Worm (Caenorhabditis elegans) whole organism, L4 larva: ENCODE results near the gene F13B12.1.

Experiments
- F26F4.8 ChIP-seq: fragments of 200-800 bp; sonication (Bioruptor generic); conservative IDR thresholded peaks from 2 replicates; pipeline ENCODE4 v1.3.6; 2022; ENCODE audit warnings: missing genetic modification characterization, missing compliant biosample characterization
- T20F7.1 ChIP-seq: fragments of 200-800 bp; sonication (Bioruptor generic); optimal IDR thresholded peaks from 2 replicates; lab custom pipeline; 2018; ENCODE audit warnings: mild to moderate bottlenecking, missing genetic modification characterization, missing compliant biosample characterization
- Y105C5A.15 ChIP-seq: fragments of 200-800 bp; sonication (Bioruptor generic); IDR thresholded peaks from 2 replicates; pipeline ENCODE4 v1.3.6; 2022; ENCODE audit warnings: missing genetic modification characterization, missing compliant biosample characterization
- Y48G9A.11 ChIP-seq: fragments of 200-800 bp; sonication (Bioruptor generic); IDR thresholded peaks from 2 replicates; pipeline ENCODE4 v1.3.6; 2022; ENCODE audit warnings: missing genetic modification reagents, missing genetic modification characterization, missing compliant biosample characterization
- Y5F2A.4 ChIP-seq: fragments of 200-800 bp; sonication (Bioruptor generic); optimal IDR thresholded peaks from 2 replicates; lab custom pipeline; 2018; ENCODE audit warnings: mild to moderate bottlenecking, missing genetic modification characterization, missing compliant biosample characterization
- Y75B8A.6 ChIP-seq: fragments of 200-800 bp; sonication (Bioruptor generic); IDR thresholded peaks from 2 replicates; pipeline ENCODE4 v1.3.6; 2022; ENCODE audit warnings: missing genetic modification reagents, missing genetic modification characterization, missing compliant biosample characterization
- ZK337.2 ChIP-seq: fragments of 200-800 bp; sonication (Bioruptor generic); IDR thresholded peaks from 2 replicates; pipeline ENCODE4 v1.3.6; 2022; ENCODE audit warnings: missing genetic modification reagents, missing genetic modification characterization, missing compliant biosample characterization
- aha-1 ChIP-seq: fragments of 150-350 bp; peaks from one replicate; lab custom pipeline; 2014; ENCODE audit warnings: missing biosample characterization, missing genetic modification characterization
- arid-1 ChIP-seq: fragments of 200-800 bp; sonication (Bioruptor generic); conservative IDR thresholded peaks from 2 replicates; pipeline ENCODE4 v1.3.6; 2022; ENCODE audit warnings: missing genetic modification reagents, missing genetic modification characterization, missing compliant biosample characterization
- ceh-20 ChIP-seq: fragments of 200-800 bp; sonication (Bioruptor generic); IDR thresholded peaks from 2 replicates; pipeline ENCODE4 v1.3.6; 2022; ENCODE audit warnings: missing genetic modification reagents, missing genetic modification characterization, missing compliant biosample characterization
- ceh-44 ChIP-seq: fragments of 200-800 bp; sonication (Bioruptor generic); IDR thresholded peaks from 2 replicates; pipeline ENCODE4 v1.3.6; 2022; ENCODE audit warnings: missing genetic modification reagents, missing genetic modification characterization, missing compliant biosample characterization
- ceh-62 ChIP-seq: sonication (generic microtip); optimal IDR thresholded peaks from 2 replicates; lab custom pipeline; 2017; ENCODE audit warnings: missing biosample characterization, missing genetic modification characterization
- ces-1 ChIP-seq: fragments of 150-350 bp; sonication (generic microtip); optimal IDR thresholded peaks from 4 replicates; lab custom pipeline; 2014; ENCODE audit warnings: missing biosample characterization, missing genetic modification reagents, missing genetic modification characterization
- ctbp-1 ChIP-seq: fragments of 200-800 bp; sonication (Bioruptor generic); IDR thresholded peaks from 2 replicates; pipeline ENCODE4 v1.3.6; 2022; ENCODE audit warnings: missing genetic modification reagents, missing genetic modification characterization, missing compliant biosample characterization
- daf-16 ChIP-seq, 3 experiments: sonication (generic microtip); optimal IDR thresholded peaks; 2 replicates each; lab custom pipeline; 2016 to 2017; ENCODE audit warnings: missing genetic modification characterization in 3 of 3, missing genetic modification reagents in 3 of 3, mild to moderate bottlenecking in 2 of 3, missing compliant biosample characterization in 2 of 3, missing biosample characterization in 1 of 3, moderate library complexity in 1 of 3
- duxl-1 ChIP-seq: sonication (generic microtip); optimal IDR thresholded peaks from 2 replicates; lab custom pipeline; 2016; ENCODE audit warnings: mild to moderate bottlenecking, missing genetic modification characterization, moderate library complexity, missing compliant biosample characterization; ENCODE audit not compliant: poor library complexity
- dve-1 ChIP-seq: sonication (generic microtip); optimal IDR thresholded peaks from 2 replicates; lab custom pipeline; 2017; ENCODE audit warnings: antibody characterized with exemption, mild to moderate bottlenecking, missing genetic modification characterization, missing compliant biosample characterization; ENCODE audit not compliant: insufficient read depth
- egl-27 ChIP-seq: sonication (generic microtip); optimal IDR thresholded peaks from 3 replicates; lab custom pipeline; 2017; ENCODE audit warnings: missing biosample characterization, missing genetic modification reagents, missing genetic modification characterization
- hlh-30 ChIP-seq: sonication (generic microtip); optimal IDR thresholded peaks from 2 replicates; lab custom pipeline; 2017; ENCODE audit warnings: antibody characterized with exemption, mild to moderate bottlenecking, missing genetic modification characterization, missing compliant biosample characterization; ENCODE audit not compliant: insufficient read depth
- jun-1 ChIP-seq: fragments of 150-350 bp; optimal IDR thresholded peaks from 2 replicates; lab custom pipeline; 2014; ENCODE audit warnings: missing biosample characterization, missing genetic modification reagents, missing genetic modification characterization
- lin-13 ChIP-seq: fragments of 150-350 bp; optimal IDR thresholded peaks from 2 replicates; lab custom pipeline; 2014; ENCODE audit warnings: missing biosample characterization, missing genetic modification reagents, missing genetic modification characterization
- lin-38 ChIP-seq: fragments of 200-800 bp; sonication (Bioruptor generic); IDR thresholded peaks from 2 replicates; pipeline ENCODE4 v1.3.6; 2022; ENCODE audit warnings: missing genetic modification reagents, missing genetic modification characterization, missing compliant biosample characterization
- lir-3 ChIP-seq: sonication (generic microtip); optimal IDR thresholded peaks from 2 replicates; lab custom pipeline; 2016; ENCODE audit warnings: mild to moderate bottlenecking, missing genetic modification characterization, missing compliant biosample characterization
- mdl-1 ChIP-seq, 2 experiments: fragments of 150-350 bp in 1 of 2; sonication (generic microtip) in 1 of 2; optimal IDR thresholded peaks; 2 replicates each; lab custom pipeline; 2014 to 2017; ENCODE audit warnings: missing biosample characterization in 2 of 2, missing genetic modification characterization in 2 of 2
- mep-1 ChIP-seq: fragments of 150-350 bp; sonication (generic microtip); optimal IDR thresholded peaks from 3 replicates; lab custom pipeline; 2014; ENCODE audit warnings: missing biosample characterization, missing genetic modification characterization
- mes-2 ChIP-seq: sonication (generic microtip); optimal IDR thresholded peaks from 2 replicates; lab custom pipeline; 2016; ENCODE audit warnings: missing genotype, mild to moderate bottlenecking, missing genetic modification characterization, missing compliant biosample characterization; ENCODE audit not compliant: poor library complexity, severe bottlenecking
- mxl-2 ChIP-seq: fragments of 200-800 bp; sonication (Bioruptor generic); conservative IDR thresholded peaks from 2 replicates; pipeline ENCODE4 v1.3.6; 2022; ENCODE audit warnings: missing genetic modification reagents, missing genetic modification characterization, missing compliant biosample characterization
- mxl-3 ChIP-seq: fragments of 200-800 bp; sonication (Bioruptor generic); optimal IDR thresholded peaks from 2 replicates; lab custom pipeline; 2018; ENCODE audit warnings: mild to moderate bottlenecking, missing genetic modification characterization, missing compliant biosample characterization
- nhr-11 ChIP-seq: fragments of 150-350 bp; optimal IDR thresholded peaks from 2 replicates; lab custom pipeline; 2014; ENCODE audit warnings: missing biosample characterization, missing genetic modification characterization
- nhr-28 ChIP-seq: fragments of 150-350 bp; optimal IDR thresholded peaks from 2 replicates; lab custom pipeline; 2014; ENCODE audit warnings: missing biosample characterization, missing genetic modification characterization
- nhr-41 ChIP-seq: fragments of 200-800 bp; sonication (Bioruptor generic); IDR thresholded peaks from 2 replicates; pipeline ENCODE4 v1.3.6; 2022; ENCODE audit warnings: missing genetic modification reagents, missing genetic modification characterization, missing compliant biosample characterization
- nhr-6 ChIP-seq: fragments of 150-350 bp; optimal IDR thresholded peaks from 2 replicates; lab custom pipeline; 2014; ENCODE audit warnings: missing biosample characterization, missing genetic modification characterization
- pha-4 ChIP-seq, 2 experiments: fragments of 150-350 bp in 1 of 2; fragments of 200-800 bp in 1 of 2; sonication (Bioruptor generic) in 1 of 2; IDR thresholded peaks in 1 of 2; optimal IDR thresholded peaks in 1 of 2; 2 replicates each; pipeline versions ENCODE4 v1.3.6 to Lab custom; 2014 to 2022; ENCODE audit warnings: missing genetic modification characterization in 2 of 2, missing genetic modification reagents in 2 of 2, missing biosample characterization in 1 of 2, missing compliant biosample characterization in 1 of 2
- php-3 ChIP-seq: fragments of 200-800 bp; sonication (Bioruptor generic); IDR thresholded peaks from 2 replicates; pipeline ENCODE4 v1.3.6; 2022; ENCODE audit warnings: missing genetic modification reagents, missing genetic modification characterization, missing compliant biosample characterization
- snpc-4 ChIP-seq: fragments of 150-350 bp; optimal IDR thresholded peaks from 2 replicates; lab custom pipeline; 2014; ENCODE audit warnings: missing biosample characterization, missing genetic modification characterization
- spr-1 ChIP-seq: sonication (generic microtip); optimal IDR thresholded peaks from 2 replicates; lab custom pipeline; 2016; ENCODE audit warnings: mild to moderate bottlenecking, missing genetic modification characterization, missing compliant biosample characterization
- spr-3 ChIP-seq: fragments of 200-800 bp; sonication (Bioruptor generic); optimal IDR thresholded peaks from 2 replicates; lab custom pipeline; 2018; ENCODE audit warnings: mild to moderate bottlenecking, missing genetic modification characterization, missing compliant biosample characterization
- tag-97 ChIP-seq: fragments of 200-800 bp; sonication (Bioruptor generic); IDR thresholded peaks from 2 replicates; pipeline ENCODE4 v1.3.6; 2022; ENCODE audit warnings: missing genetic modification characterization, missing compliant biosample characterization
- zag-1 ChIP-seq: fragments of 150-350 bp; optimal IDR thresholded peaks from 2 replicates; lab custom pipeline; 2014; ENCODE audit warnings: missing biosample characterization, missing genetic modification characterization
- zfp-2 ChIP-seq: sonication (generic microtip); optimal IDR thresholded peaks from 2 replicates; lab custom pipeline; 2016; ENCODE audit warnings: mild to moderate bottlenecking, missing genetic modification characterization, missing compliant biosample characterization
- zfp-3 ChIP-seq: fragments of 200-800 bp; sonication (Bioruptor generic); conservative IDR thresholded peaks from 2 replicates; pipeline ENCODE4 v1.3.6; 2022; ENCODE audit warnings: missing genetic modification reagents, missing genetic modification characterization, missing compliant biosample characterization
- zip-2 ChIP-seq: fragments of 150-350 bp; optimal IDR thresholded peaks from 2 replicates; lab custom pipeline; 2014; ENCODE audit warnings: missing biosample characterization, missing genetic modification characterization

Gene F13B12.1

ce11 chrIV:10425129-10425528 is 694 bp upstream of the F13B12.1 start:
- TF ChIP-seq hlh-30 (tag; lab: Kevin White, UChicago) (peak; percentile 24), spr-1 (no peak), mep-1 (tag; lab: Kevin White, UChicago) (peak; percentile 29), Y48G9A.11 (GFP tag; lab: Robert Waterston, UW) (peak; percentile 100), dve-1 (peak; percentile 47), daf-16 (GFP tag; optimal IDR thresholded peaks at IDR 0.05; lab: Kevin White, UChicago) (no peak), daf-16 (tag; optimal IDR thresholded peaks at IDR 0.05; lab: Kevin White, UChicago) (peak; percentile 45), zip-2 (no peak), T20F7.1 (GFP tag; lab: Kevin White, UChicago) (peak; percentile 94), lin-38 (GFP tag; lab: Robert Waterston, UW) (no peak), mdl-1 (tag; optimal IDR thresholded peaks at IDR 0.05; lab: Kevin White, UChicago) (peak in 1 of 2 experiments; percentile 1), nhr-28 (tag; lab: Kevin White, UChicago) (peak; percentile 27), aha-1 (tag; lab: Kevin White, UChicago) (peak; percentile 82), Y105C5A.15 (GFP tag; lab: Robert Waterston, UW) (no peak), lir-3 (tag; lab: Kevin White, UChicago) (no peak), nhr-6 (peak; percentile 42)

ce11 chrIV:10422230-10422629 is 2.2 kb downstream of the F13B12.1 start:
- TF ChIP-seq zag-1 (tag; lab: Kevin White, UChicago) (no peak), ceh-20 (GFP tag; lab: Robert Waterston, UW) (no peak), Y75B8A.6 (GFP tag; lab: Robert Waterston, UW) (no peak)

ce11 chrIV:10421256-10421655 is 3.2 kb downstream of the F13B12.1 start:
- TF ChIP-seq mxl-3, result peak; percentile 70
- TF ChIP-seq zfp-3 (GFP tag; lab: Robert Waterston, UW), result no peak
- TF ChIP-seq lir-3 (tag; lab: Kevin White, UChicago), result no peak
- peak; percentile 17 for TF ChIP-seq hlh-30 (tag; lab: Kevin White, UChicago)
- no peak for TF ChIP-seq mxl-2
- no peak for TF ChIP-seq Y5F2A.4 (GFP tag; lab: Kevin White, UChicago)
- TF ChIP-seq ceh-20 (GFP tag; lab: Robert Waterston, UW), result no peak
- peak; percentile 28 for TF ChIP-seq mes-2 (tag; lab: Kevin White, UChicago)
- no peak for TF ChIP-seq zfp-2
- no peak for TF ChIP-seq pha-4 (GFP tag; IDR thresholded peaks at IDR 0.05; lab: Robert Waterston, UW)
- no peak for TF ChIP-seq pha-4 (tag; optimal IDR thresholded peaks at IDR 0.05; lab: Kevin White, UChicago)
- peak; percentile 10 for TF ChIP-seq dve-1
- TF ChIP-seq ceh-44, result no peak
- TF ChIP-seq lin-13 (GFP tag; lab: Kevin White, UChicago), result no peak
- TF ChIP-seq aha-1 (tag; lab: Kevin White, UChicago), result peak; percentile 84
- TF ChIP-seq nhr-28 (tag; lab: Kevin White, UChicago), result peak; percentile 49
- no peak for TF ChIP-seq ces-1 (GFP tag; lab: Kevin White, UChicago)

ce11 chrIV:10420440-10420839 is 4.0 kb downstream of the F13B12.1 start:
- no peak for TF ChIP-seq egl-27 (tag; lab: Kevin White, UChicago)
- TF ChIP-seq lin-38 (GFP tag; lab: Robert Waterston, UW), result no peak
- peak; percentile 1 for TF ChIP-seq nhr-6
- TF ChIP-seq mxl-2, result no peak
- no peak for TF ChIP-seq Y48G9A.11 (GFP tag; lab: Robert Waterston, UW)
- no peak for TF ChIP-seq ctbp-1
- no peak for TF ChIP-seq jun-1 (tag; lab: Kevin White, UChicago)
- TF ChIP-seq arid-1 (GFP tag; lab: Robert Waterston, UW), result no peak
- peak; percentile 36 for TF ChIP-seq mxl-3
- peak; percentile 22 for TF ChIP-seq dve-1
- no peak for TF ChIP-seq duxl-1 (tag; lab: Kevin White, UChicago)
- TF ChIP-seq ceh-44, result no peak
- no peak for TF ChIP-seq zfp-2
- TF ChIP-seq nhr-11 (tag; lab: Kevin White, UChicago), result no peak
- TF ChIP-seq daf-16 (GFP tag; optimal IDR thresholded peaks at IDR 0.05; lab: Kevin White, UChicago), result no peak
- TF ChIP-seq daf-16 (tag; optimal IDR thresholded peaks at IDR 0.05; lab: Kevin White, UChicago), result peak; percentile 76
- TF ChIP-seq snpc-4, result no peak
- TF ChIP-seq aha-1 (tag; lab: Kevin White, UChicago), result no peak
- TF ChIP-seq nhr-28 (tag; lab: Kevin White, UChicago), result peak; percentile 67
- no peak for TF ChIP-seq ceh-62 (tag; lab: Kevin White, UChicago)
- TF ChIP-seq F26F4.8 (GFP tag; lab: Robert Waterston, UW), result no peak
- no peak for TF ChIP-seq nhr-41 (GFP tag; lab: Robert Waterston, UW)
- TF ChIP-seq php-3 (GFP tag; lab: Robert Waterston, UW), result peak; percentile 71
- TF ChIP-seq tag-97, result no peak
- TF ChIP-seq spr-3, result no peak
- TF ChIP-seq ZK337.2 (GFP tag; lab: Robert Waterston, UW), result no peak
